Worm (Caenorhabditis elegans) whole organism, midembryonic: ENCODE measurements around the gene K11D12.7.

Source experiments
- T22C8.4 ChIP-seq: fragments of 200-800 bp; sonication (Bioruptor generic); IDR thresholded peaks from 2 replicates; pipeline ENCODE4 v1.3.6; 2022; ENCODE audit warnings: missing genetic modification characterization, missing compliant biosample characterization
- cog-1 ChIP-seq: sonication (generic microtip); optimal IDR thresholded peaks from 2 replicates; lab custom pipeline; 2016; ENCODE audit warnings: missing genetic modification characterization, missing compliant biosample characterization
- flt-1 ChIP-seq: fragments of 200-800 bp; sonication (Bioruptor generic); IDR thresholded peaks from 2 replicates; pipeline ENCODE4 v1.3.6; 2022; ENCODE audit warnings: missing genetic modification characterization, missing compliant biosample characterization
- klf-2 ChIP-seq: fragments of 200-800 bp; sonication (Bioruptor generic); conservative IDR thresholded peaks from 2 replicates; pipeline ENCODE4 v1.3.6; 2022; ENCODE audit warnings: missing genetic modification reagents, missing genetic modification characterization, missing compliant biosample characterization
- med-1 ChIP-seq: sonication (generic microtip); optimal IDR thresholded peaks from 2 replicates; lab custom pipeline; 2017; ENCODE audit warnings: missing genetic modification characterization, mild to moderate bottlenecking, missing compliant biosample characterization, antibody characterized with exemption, missing genetic modification reagents; ENCODE audit not compliant: insufficient read depth
- ref-1 ChIP-seq: fragments of 200-800 bp; sonication (Bioruptor generic); conservative IDR thresholded peaks from 2 replicates; pipeline ENCODE4 v1.3.6; 2022; ENCODE audit warnings: missing genetic modification reagents, missing genetic modification characterization, missing compliant biosample characterization
- tab-1 ChIP-seq: fragments of 200-800 bp; sonication (Bioruptor generic); IDR thresholded peaks from 2 replicates; pipeline ENCODE4 v1.3.6; 2022; ENCODE audit warnings: missing genetic modification characterization, missing compliant biosample characterization
- ztf-23 ChIP-seq: fragments of 200-800 bp; sonication (Bioruptor generic); IDR thresholded peaks from 2 replicates; pipeline ENCODE4 v1.3.6; 2022; ENCODE audit warnings: missing genetic modification reagents, missing genetic modification characterization, missing compliant biosample characterization
- ztf-29 ChIP-seq: fragments of 200-800 bp; sonication (Bioruptor generic); IDR thresholded peaks from 2 replicates; pipeline ENCODE4 v1.3.6; 2022; ENCODE audit warnings: missing genetic modification reagents, missing genetic modification characterization, missing compliant biosample characterization

Gene K11D12.7

DNA sequence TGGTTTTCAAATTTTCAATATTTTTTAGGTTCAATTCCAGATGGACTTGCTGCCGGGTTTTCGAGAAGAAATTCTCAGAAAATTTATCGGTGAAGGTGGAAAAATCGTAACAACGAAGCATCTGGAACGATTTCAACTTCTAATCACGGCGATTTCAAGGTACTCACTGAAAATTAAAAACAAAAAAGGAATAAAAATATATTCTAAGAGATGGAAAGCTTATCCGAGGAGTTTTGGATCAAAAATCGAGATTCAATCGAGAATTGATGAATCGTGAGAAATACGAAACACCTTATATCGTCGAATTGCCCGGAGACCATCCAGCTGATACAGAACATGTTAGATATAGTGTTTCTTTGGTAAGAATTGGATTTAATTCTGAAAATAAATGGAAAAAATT is 16.0 kb upstream of the K11D12.7 start, which contains the start of gene K11D12.12:
K11D12.12 (plus strand) TSS at position 29 of the 400 bp plus-strand sequence.
- no peak for TF ChIP-seq ztf-29
- no peak for TF ChIP-seq ref-1 (GFP tag; lab: Robert Waterston, UW)
- no peak for TF ChIP-seq T22C8.4 (GFP tag; lab: Robert Waterston, UW)
- TF ChIP-seq cog-1 (tag; lab: Kevin White, UChicago), result no peak
- no peak for TF ChIP-seq ztf-23
- TF ChIP-seq tab-1, result no peak
- TF ChIP-seq med-1 (GFP tag; lab: Kevin White, UChicago), result no peak
- no peak for TF ChIP-seq flt-1 (GFP tag; lab: Robert Waterston, UW)

DNA sequence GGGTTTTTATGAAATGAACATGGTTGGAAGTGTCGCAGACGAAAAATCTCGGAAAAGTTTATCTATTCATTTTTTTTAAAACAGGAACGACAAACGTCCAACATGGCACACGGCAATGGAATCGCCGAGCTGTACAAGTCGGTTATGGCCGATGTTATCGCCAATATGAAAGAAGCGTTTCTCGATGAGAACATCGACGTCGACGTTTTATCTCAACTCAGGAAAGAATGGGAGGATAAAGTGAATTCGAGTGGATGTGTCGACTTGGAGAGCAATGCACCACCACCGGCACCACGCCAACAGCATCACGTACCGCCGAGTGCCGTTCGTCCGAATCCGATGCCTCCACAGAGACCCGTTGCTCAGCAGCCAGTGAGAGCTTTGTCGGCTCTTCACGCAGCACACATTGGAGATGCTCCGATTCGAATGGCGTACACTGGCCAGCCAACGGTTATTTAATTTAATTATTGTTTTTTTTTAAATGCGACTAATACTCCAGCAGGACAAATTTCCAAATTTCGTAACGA is 13.9 kb upstream of the K11D12.7 start:
- TF ChIP-seq ref-1 (GFP tag; lab: Robert Waterston, UW) (no peak), T22C8.4 (GFP tag; lab: Robert Waterston, UW) (no peak), klf-2 (no peak), ztf-23 (no peak), med-1 (GFP tag; lab: Kevin White, UChicago) (no peak), flt-1 (GFP tag; lab: Robert Waterston, UW) (no peak), cog-1 (tag; lab: Kevin White, UChicago) (no peak), tab-1 (no peak), ztf-29 (no peak)

DNA sequence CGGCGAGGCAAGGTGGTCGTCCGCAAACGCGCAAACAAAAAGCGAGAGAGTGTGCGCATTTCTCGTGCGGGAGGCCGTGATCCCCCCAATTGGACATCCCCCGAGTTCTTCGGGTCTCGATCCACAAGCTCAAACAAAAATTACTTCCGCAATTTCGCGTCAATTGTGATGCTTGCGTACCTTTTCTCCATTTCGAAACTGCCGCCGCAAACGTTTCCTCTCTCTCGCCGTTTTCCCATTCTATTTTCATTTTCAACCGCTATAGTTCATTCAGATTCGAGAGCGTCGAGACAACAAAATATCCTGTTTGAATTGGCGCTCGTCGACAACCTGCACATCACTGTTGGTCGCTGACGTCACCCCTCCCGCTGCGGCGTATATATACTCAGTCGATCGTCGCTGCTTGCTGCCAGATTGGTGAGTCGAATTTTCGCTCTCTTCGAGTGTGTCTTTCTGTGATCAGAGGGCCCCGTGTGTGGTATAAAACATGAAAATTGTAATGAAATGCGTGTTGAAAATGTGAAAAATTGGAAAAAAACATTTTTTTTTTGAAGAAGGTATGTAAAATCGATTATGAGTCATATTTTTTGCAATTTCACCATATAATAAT is 13.2 kb upstream of the K11D12.7 start, which contains the start of the genes pqn-51 and K11D12.14:
pqn-51 (plus strand) TSS at position 275 of the 610 bp plus-strand sequence.
K11D12.14 (plus strand) TSS at position 304 of the 610 bp plus-strand sequence.
- no peak for TF ChIP-seq klf-2
- peak; percentile 80 for TF ChIP-seq ztf-23
- TF ChIP-seq ref-1 (GFP tag; lab: Robert Waterston, UW), result no peak
- TF ChIP-seq cog-1 (tag; lab: Kevin White, UChicago), result peak; percentile 74
- no peak for TF ChIP-seq tab-1
- TF ChIP-seq ztf-29, result peak; percentile 56
- no peak for TF ChIP-seq T22C8.4 (GFP tag; lab: Robert Waterston, UW)
- no peak; the same call in 1 of the 2 replicates for TF ChIP-seq flt-1 (GFP tag; lab: Robert Waterston, UW)
- TF ChIP-seq med-1 (GFP tag; lab: Kevin White, UChicago), result no peak

- TF ChIP-seq klf-2 (peak; percentile 72), ztf-23 (peak; percentile 78), flt-1 (GFP tag; lab: Robert Waterston, UW) (peak; percentile 80), tab-1 (0 out of 2 replicates have a peak, but pooled peaks have one; percentile 49)
Measured at ce11 chrV:5047230-5047629, 11.0 kb upstream of the K11D12.7 start.

DNA sequence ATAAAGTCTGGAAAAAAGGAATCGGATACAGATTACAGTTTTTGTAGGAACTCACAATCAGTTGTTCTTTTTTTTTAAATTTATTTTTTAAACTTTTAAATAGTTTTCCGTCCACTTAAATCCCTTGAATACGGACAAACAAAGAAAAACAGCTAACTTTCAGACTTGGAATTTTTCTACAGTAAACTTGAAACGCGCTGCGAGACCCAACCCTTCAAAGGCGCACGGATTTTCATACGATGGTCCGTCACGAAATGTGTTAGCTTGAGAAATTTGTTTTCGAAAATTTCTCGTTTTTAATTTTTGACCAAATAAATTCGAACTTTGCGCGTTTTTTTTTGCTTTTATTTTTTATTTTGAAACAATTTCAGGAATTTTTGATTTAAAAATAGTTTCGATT is 10.3 kb upstream of the K11D12.7 start:
- TF ChIP-seq med-1 (GFP tag; lab: Kevin White, UChicago) (no peak), ztf-29 (no peak), flt-1 (GFP tag; lab: Robert Waterston, UW) (no peak), klf-2 (no peak), tab-1 (no peak)

- TF ChIP-seq ztf-29, result no peak
Measured at ce11 chrV:5046103-5046502, 9.8 kb upstream of the K11D12.7 start, which contains the start of gene exc-14. Gene exc-14 (minus strand): TSS chrV:5046203.

DNA sequence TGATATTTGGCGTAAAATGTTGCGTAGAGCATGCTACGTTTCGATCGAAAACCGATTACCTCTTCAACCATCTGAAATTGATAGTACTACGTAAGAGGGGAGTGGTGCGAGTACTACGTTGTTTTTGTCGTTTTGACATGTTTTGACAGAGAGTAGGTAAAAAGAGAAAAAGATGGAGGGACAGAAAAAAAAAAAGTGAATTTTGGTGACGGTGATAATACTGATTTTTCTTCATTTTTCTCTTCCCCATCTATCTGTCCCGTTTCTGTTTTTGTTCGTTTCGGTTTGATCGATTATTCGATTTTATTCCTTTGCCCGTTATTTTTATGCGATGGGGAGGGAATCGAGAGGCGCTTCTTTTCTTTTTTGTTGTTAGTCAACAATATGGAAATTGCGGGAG is 4.7 kb upstream of the K11D12.7 start, which contains the start of gene K11D12.8:
K11D12.8 (minus strand) TSS at position 77 of the 400 bp plus-strand sequence.
- no peak for TF ChIP-seq tab-1
- no peak for TF ChIP-seq ref-1 (GFP tag; lab: Robert Waterston, UW)
- no peak for TF ChIP-seq klf-2
- no peak for TF ChIP-seq T22C8.4 (GFP tag; lab: Robert Waterston, UW)
- TF ChIP-seq cog-1 (tag; lab: Kevin White, UChicago), result no peak
- TF ChIP-seq med-1 (GFP tag; lab: Kevin White, UChicago), result no peak
- TF ChIP-seq flt-1 (GFP tag; lab: Robert Waterston, UW), result no peak
- no peak for TF ChIP-seq ztf-29
- no peak for TF ChIP-seq ztf-23

- no peak for TF ChIP-seq flt-1 (GFP tag; lab: Robert Waterston, UW)
- TF ChIP-seq ztf-29, result no peak
- TF ChIP-seq cog-1 (tag; lab: Kevin White, UChicago), result no peak
- no peak for TF ChIP-seq T22C8.4 (GFP tag; lab: Robert Waterston, UW)
- TF ChIP-seq med-1 (GFP tag; lab: Kevin White, UChicago), result no peak
- TF ChIP-seq ref-1 (GFP tag; lab: Robert Waterston, UW), result no peak
- no peak for TF ChIP-seq tab-1
- no peak for TF ChIP-seq klf-2
- TF ChIP-seq ztf-23, result no peak
Measured at ce11 chrV:5039559-5039958, 3.3 kb upstream of the K11D12.7 start, which contains the start of gene K11D12.11. Gene K11D12.11 (minus strand): TSS chrV:5039600.

DNA sequence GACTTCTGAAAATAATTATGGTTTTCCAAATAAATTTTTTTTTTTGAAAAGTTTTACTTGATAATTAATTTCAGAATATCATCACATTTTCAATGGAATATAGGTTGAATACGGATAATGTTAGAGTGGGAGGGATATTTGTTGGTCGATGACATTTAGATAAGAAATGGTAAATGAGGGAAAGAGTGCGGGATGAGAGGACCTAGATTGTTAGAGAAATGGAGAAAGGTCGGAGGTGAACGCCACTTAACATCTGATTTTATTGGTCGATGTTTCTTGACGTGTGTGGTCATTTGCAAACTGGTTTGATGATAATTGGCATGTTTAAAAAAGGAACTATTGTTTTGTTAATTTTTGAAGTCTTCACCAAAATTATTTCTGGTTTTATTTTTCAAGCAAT is 2.2 kb upstream of the K11D12.7 start:
- TF ChIP-seq klf-2 (no peak), ztf-23 (no peak), med-1 (GFP tag; lab: Kevin White, UChicago) (no peak), tab-1 (no peak), flt-1 (GFP tag; lab: Robert Waterston, UW) (no peak), cog-1 (tag; lab: Kevin White, UChicago) (no peak), ztf-29 (no peak), ref-1 (GFP tag; lab: Robert Waterston, UW) (no peak), T22C8.4 (GFP tag; lab: Robert Waterston, UW) (no peak)

DNA sequence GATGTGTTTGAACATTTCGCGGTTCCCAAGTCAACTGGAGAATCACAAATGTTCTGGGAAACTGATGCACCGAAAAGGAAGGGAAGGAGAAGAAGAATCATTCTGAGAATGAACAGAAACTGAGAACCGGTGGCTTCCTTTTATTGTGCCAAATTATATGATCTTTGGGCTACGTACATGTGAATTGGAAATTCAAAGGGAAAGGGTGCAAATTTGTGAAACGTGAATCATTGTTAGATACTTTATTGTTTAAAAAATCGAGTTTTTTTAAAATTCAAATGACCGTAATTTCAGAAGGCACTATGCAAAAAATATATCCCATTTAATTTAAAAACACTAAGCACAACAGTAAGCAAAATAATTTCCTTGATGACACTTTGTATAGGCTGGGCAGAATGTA is 1.2 kb downstream of the K11D12.7 start, which contains the start of gene K11D12.6:
K11D12.6 (minus strand) TSS at position 101 of the 400 bp plus-strand sequence.
- TF ChIP-seq med-1 (GFP tag; lab: Kevin White, UChicago) (no peak), klf-2 (no peak), cog-1 (tag; lab: Kevin White, UChicago) (no peak), ztf-29 (no peak), T22C8.4 (GFP tag; lab: Robert Waterston, UW) (no peak), ref-1 (GFP tag; lab: Robert Waterston, UW) (no peak)
